Worm (Caenorhabditis elegans): ENCODE data around the gene K08C7.7.

Gene K08C7.7

DNA sequence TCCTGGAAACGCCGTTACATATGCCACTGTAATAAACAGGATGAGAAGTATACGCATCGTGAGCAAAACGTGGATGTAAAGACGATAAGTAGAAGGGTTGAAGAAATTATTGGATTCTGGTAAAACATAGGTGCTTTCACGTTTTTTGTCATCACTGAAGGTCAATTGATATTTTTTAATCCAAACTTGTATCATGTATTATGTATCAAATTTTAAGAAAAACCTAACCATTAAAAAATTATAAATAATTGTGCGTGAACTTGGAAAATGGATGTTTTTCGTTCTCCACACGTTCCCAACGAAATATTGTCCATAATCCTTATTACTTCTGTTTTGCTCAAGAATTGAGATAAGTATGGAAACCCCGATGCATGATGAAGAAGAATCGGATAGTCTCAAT lies 25.9 kb downstream of the K08C7.7 start, which contains the start of gene R102.8:
Gene R102.8, minus strand, starts transcription at position 101 of the 400 bp plus-strand sequence.
- TF ChIP-seq ztf-22 (GFP tag; optimal IDR thresholded peaks at IDR 0.05) = no peak
- TF ChIP-seq ztf-26 (tag; optimal IDR thresholded peaks at IDR 0.05) = no peak
- no peak for TF ChIP-seq F52B5.7 (tag; optimal IDR thresholded peaks at IDR 0.05)
- TF ChIP-seq mcd-1 (GFP tag; IDR thresholded peaks at IDR 0.05) = no peak
- TF ChIP-seq attf-5 (GFP tag; optimal IDR thresholded peaks at IDR 0.05) = no peak

DNA sequence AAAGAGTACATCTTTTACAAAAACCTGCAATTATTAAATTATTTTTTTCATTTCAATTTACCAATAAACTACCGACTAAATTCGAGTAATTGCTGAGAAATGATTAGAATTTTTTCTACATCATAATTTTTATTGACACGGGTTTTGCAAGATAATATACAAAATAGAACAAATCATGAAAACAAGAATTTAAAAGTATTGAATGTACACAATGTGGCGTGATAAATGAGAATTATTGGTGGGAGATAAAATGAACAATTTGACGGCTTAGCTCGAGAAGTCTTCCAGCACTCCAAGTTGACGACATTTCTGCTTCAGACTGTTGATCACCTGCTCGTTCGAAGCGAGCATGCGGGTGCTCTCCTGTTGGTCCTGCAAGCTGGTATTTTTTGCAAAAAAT lies 31.0 kb downstream of the K08C7.7 start, which contains the start of gene R102.4:
Gene R102.4, minus strand, starts transcription at position 101 of the 400 bp plus-strand sequence.
- TF ChIP-seq Y56A3A.18 (GFP tag; IDR thresholded peaks at IDR 0.05) (no peak), C06A6.2 (GFP tag; conservative IDR thresholded peaks at IDR 0.05) (no peak), efl-1 (GFP tag; optimal IDR thresholded peaks at IDR 0.05) (no peak), F23B12.7 (tag; optimal IDR thresholded peaks at IDR 0.05; ENCODE audit: insufficient read depth) (no peak), cebp-2 (GFP tag; IDR thresholded peaks at IDR 0.05) (no peak)

DNA sequence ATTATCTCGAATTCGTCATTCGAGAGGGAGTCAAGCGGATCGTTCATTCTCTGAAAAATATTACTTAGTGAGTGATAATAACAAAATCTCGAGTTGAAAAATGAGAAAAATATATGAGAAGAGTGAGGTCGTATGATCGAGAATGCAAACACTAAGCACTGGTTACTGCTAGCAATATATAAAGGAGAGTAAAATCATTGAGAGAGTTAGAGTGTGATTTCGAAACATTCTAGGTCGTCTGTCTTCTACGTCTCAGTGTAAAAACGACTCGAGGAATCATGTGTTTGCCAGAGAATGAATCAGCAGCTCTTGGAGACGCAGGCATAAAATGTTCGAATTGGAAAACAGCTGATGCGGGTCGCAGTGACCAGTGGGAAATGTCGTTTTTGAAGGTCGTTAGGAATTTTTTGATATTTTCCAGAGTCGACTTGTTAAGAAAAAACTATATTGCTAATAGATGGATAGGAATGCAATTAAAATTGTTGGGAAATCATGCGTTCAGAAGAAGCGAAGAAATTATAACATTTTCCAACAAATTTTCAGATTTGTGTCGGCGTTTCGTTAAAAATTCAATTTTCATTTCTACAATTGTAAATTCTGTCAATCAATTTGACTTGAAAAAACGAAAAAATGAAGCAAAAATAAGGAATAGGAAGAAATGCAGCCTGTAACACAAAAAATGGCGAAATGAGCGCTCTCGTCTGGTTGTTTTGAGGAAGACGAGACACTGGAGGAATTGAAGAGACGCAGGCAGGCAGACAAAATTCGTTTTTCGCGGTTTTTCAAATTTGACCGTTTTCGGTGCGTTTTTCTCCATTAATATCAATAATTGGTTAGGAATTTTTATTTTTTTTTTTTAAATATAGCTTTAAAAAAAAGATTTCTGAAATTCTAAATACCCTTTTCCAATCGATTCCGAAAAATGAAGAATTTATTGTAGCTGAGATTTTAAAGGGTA lies 33.1 kb downstream of the K08C7.7 start, which contains the start of gene allo-1:
Gene allo-1, minus strand, starts transcription at position 51 of the 958 bp plus-strand sequence.
- TF ChIP-seq nhr-179 (tag; optimal IDR thresholded peaks at IDR 0.05) (no peak), aptf-2 (GFP tag; conservative IDR thresholded peaks at IDR 0.05) (no peak), rcor-1 (GFP tag; IDR thresholded peaks at IDR 0.05) (no peak), ztf-25 (GFP tag; IDR thresholded peaks at IDR 0.05) (no peak), attf-6 (GFP tag; IDR thresholded peaks at IDR 0.05) (no peak), dox-1 (GFP tag; IDR thresholded peaks at IDR 0.05) (peak; percentile 28; the same call in 1 of the 2 replicates), nfyb-1 (GFP tag; IDR thresholded peaks at IDR 0.05) (peak; percentile 28; the same call in 1 of the 2 replicates), egrh-3 (GFP tag; IDR thresholded peaks at IDR 0.05) (no peak), ceh-27 (GFP tag; optimal IDR thresholded peaks at IDR 0.05) (peak; percentile 15), hlh-12 (tag; optimal IDR thresholded peaks at IDR 0.05) (no peak), ceh-91 (GFP tag; IDR thresholded peaks at IDR 0.05) (no peak), Y56A3A.18 (GFP tag; IDR thresholded peaks at IDR 0.05) (no peak), ztf-28 (GFP tag; IDR thresholded peaks at IDR 0.05) (no peak), F55B11.4 (tag; optimal IDR thresholded peaks at IDR 0.05; ENCODE audit: borderline replicate concordance, insufficient read depth) (no peak), nfya-2 (GFP tag; IDR thresholded peaks at IDR 0.05) (no peak), K11D2.4 (GFP tag; IDR thresholded peaks at IDR 0.05) (no peak), bed-2 (GFP tag; IDR thresholded peaks at IDR 0.05) (no peak), tbx-9 (tag; optimal IDR thresholded peaks at IDR 0.05; ENCODE audit: borderline replicate concordance) (no peak), aptf-3 (GFP tag; IDR thresholded peaks at IDR 0.05) (no peak), T07F8.4 (tag; optimal IDR thresholded peaks at IDR 0.05) (no peak), mcd-1 (GFP tag; IDR thresholded peaks at IDR 0.05) (peak; percentile 28; the same call in 1 of the 2 replicates), hsf-1 (GFP tag; IDR thresholded peaks at IDR 0.05) (no peak), ekl-4 (GFP tag; IDR thresholded peaks at IDR 0.05) (peak; percentile 42; the same call in 1 of the 2 replicates), tlf-1 (GFP tag; optimal IDR thresholded peaks at IDR 0.05) (no peak), B0019.2 (GFP tag; conservative IDR thresholded peaks at IDR 0.05) (no peak), attf-5 (GFP tag; optimal IDR thresholded peaks at IDR 0.05) (peak; percentile 90), efl-1 (GFP tag; optimal IDR thresholded peaks at IDR 0.05) (peak; percentile 62), attf-3 (GFP tag; conservative IDR thresholded peaks at IDR 0.05) (no peak), pbrm-1 (GFP tag; IDR thresholded peaks at IDR 0.05) (peak; percentile 49; the same call in 1 of the 2 replicates), zim-3 (tag; optimal IDR thresholded peaks at IDR 0.05) (no peak), let-607 (tag; optimal IDR thresholded peaks at IDR 0.05) (no peak), pha-4 (tag; optimal IDR thresholded peaks at IDR 0.05) (peak; percentile 4), snpc-4 (GFP tag; optimal IDR thresholded peaks at IDR 0.05) (no peak), snpc-4 (tag; optimal IDR thresholded peaks at IDR 0.05) (no peak), egl-44 (GFP tag; IDR thresholded peaks at IDR 0.05) (no peak), B0035.1 (tag; optimal IDR thresholded peaks at IDR 0.05) (no peak), nhr-80 (tag; optimal IDR thresholded peaks at IDR 0.05) (peak; percentile 74)
